Fruit fly (Drosophila melanogaster) S2 (cell line): Measurements from ENCODE around the gene ru.

ENCODE experiments used
- CG8478 ChIP-seq: fragments of >200 bp; optimal IDR thresholded peaks from 2 replicates; lab custom pipeline; 2018
- CTCF ChIP-seq, 2 experiments: fragments of >200 bp; optimal IDR thresholded peaks; 2 replicates each; lab custom pipeline; 2018

DNA sequence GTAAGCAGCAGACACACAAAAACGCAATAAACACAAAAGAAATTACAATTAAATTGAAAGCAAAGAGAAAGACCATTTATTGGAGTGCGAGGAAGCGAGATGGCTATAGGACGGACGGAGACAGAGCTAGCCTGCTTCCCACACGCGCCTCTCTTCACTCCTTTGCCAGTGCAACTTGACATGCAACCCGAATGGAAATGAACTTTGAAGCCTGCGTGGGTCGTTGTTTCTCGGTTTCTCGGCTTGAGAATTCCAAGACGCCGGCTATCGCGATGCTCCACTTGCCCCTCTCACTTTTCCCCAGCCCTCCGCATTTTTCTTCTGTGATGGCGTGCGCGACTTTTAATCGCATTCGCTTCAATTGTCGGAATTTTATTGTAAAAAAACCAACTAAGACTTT is 10.5 kb downstream of the ru start:
- TF ChIP-seq CG8478 (no peak), CTCF (optimal IDR thresholded peaks at IDR 0.05; lab: Kevin White, UChicago) (no peak)
